Fruit fly (Drosophila melanogaster) whole organism, prepupa: ENCODE data around the gene CG46244.

Source experiments
- CG10669 ChIP-seq: fragments of 200-800 bp; sonication (Bioruptor generic); optimal IDR thresholded peaks from 3 replicates; lab custom pipeline; 2018; ENCODE audit warnings: missing biosample characterization, mild to moderate bottlenecking, missing genetic modification characterization, moderate library complexity
- CG31627 ChIP-seq: fragments of 200-800 bp; sonication (Bioruptor generic); optimal IDR thresholded peaks from 3 replicates; lab custom pipeline; 2016; ENCODE audit warnings: missing biosample characterization, missing genetic modification characterization
- CG6792 ChIP-seq: fragments of 200-800 bp; sonication (Bioruptor generic); optimal IDR thresholded peaks from 3 replicates; lab custom pipeline; 2016; ENCODE audit warnings: missing biosample characterization, missing genetic modification characterization
- Eip93F ChIP-seq: fragments of 200-800 bp; sonication (Bioruptor generic); optimal IDR thresholded peaks from 2 replicates; lab custom pipeline; 2016; ENCODE audit warnings: missing biosample characterization, mild to moderate bottlenecking, missing genetic modification characterization
- Hr39 ChIP-seq: fragments of 200-800 bp; sonication (Bioruptor generic); optimal IDR thresholded peaks from 2 replicates; lab custom pipeline; 2016; ENCODE audit warnings: missing biosample characterization, missing genetic modification characterization
- Lpt ChIP-seq: fragments of 200-800 bp; sonication (Bioruptor generic); optimal IDR thresholded peaks from 3 replicates; lab custom pipeline; 2016; ENCODE audit warnings: missing biosample characterization, missing genetic modification characterization

DNA sequence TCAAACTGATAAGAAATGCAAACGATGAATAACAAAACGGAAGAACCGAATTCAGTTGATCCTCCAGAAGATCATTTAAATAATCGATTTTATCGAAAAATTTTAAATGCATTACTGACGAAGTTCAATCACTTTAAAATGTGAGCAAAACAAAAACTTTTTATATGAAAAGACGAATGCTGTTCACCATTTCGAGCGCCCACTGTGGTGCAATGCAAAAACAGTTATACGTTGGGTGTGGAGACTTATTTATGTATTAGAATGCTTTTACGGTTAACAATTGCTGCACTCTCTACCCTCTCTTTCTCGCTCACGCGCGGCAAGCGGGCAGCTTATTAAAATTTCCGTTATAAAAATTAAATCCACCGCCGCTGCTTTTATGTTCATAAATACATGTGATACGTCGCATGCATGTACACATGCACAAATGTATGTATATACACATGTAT lies 35.5 kb upstream of the CG46244 start:
- TF ChIP-seq Eip93F (GFP tag; lab: Kevin White, UChicago) (peak; percentile 37), Lpt (GFP tag; lab: Kevin White, UChicago) (no peak), CG6792 (no peak), CG31627 (GFP tag; lab: Kevin White, UChicago) (peak; percentile 31), Hr39 (peak; percentile 44), CG10669 (GFP tag; lab: Kevin White, UChicago) (peak; percentile 28)
